Worm (Caenorhabditis elegans): ENCODE data around the gene F45B8.5.
"Not testable (repeated sequence)": the region's sequence is repeated elsewhere in the genome, so short reads cannot be mapped to it uniquely, and the experiment has no call there.

The F45B8.5 gene

DNA sequence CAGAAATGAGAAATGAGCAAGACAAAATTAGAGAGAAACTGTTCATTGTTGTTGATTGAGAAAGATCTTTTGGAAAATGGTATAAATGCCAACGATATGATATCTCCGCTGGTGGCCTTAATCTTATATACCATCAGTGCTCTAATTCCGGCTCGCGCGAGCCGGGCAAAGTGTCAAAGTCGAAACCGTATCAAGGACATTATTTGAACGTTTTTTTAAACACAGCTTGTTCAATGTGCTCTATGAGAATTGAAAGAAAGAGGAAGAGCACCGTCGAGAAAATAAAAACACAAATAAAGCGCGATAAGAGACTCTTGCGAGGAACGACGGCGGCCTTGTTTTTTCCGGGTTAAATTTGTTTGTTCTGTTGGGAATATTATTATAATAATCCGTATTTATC is 4.4 kb upstream of the F45B8.5 start, which contains the start of gene idpp-3:
idpp-3 (minus strand) TSS at position 101 of the 400 bp plus-strand sequence.
- peak; percentile 28 for TF ChIP-seq aha-1 (tag)
- TF ChIP-seq mdt-29 (GFP tag; IDR thresholded peaks at IDR 0.05), result no peak
- TF ChIP-seq nhr-42 (GFP tag; IDR thresholded peaks at IDR 0.05), result no peak
- TF ChIP-seq daf-16 (GFP tag; optimal IDR thresholded peaks at IDR 0.05), result no peak
- no peak for TF ChIP-seq daf-16 (tag; optimal IDR thresholded peaks at IDR 0.05)
- no peak for TF ChIP-seq R02D3.7 (tag; optimal IDR thresholded peaks at IDR 0.05)
- no peak for TF ChIP-seq pha-4 (GFP tag; IDR thresholded peaks at IDR 0.05)
- TF ChIP-seq pha-4 (tag; optimal IDR thresholded peaks at IDR 0.05), result no peak
- no peak for TF ChIP-seq lin-38 (GFP tag; IDR thresholded peaks at IDR 0.05)

DNA sequence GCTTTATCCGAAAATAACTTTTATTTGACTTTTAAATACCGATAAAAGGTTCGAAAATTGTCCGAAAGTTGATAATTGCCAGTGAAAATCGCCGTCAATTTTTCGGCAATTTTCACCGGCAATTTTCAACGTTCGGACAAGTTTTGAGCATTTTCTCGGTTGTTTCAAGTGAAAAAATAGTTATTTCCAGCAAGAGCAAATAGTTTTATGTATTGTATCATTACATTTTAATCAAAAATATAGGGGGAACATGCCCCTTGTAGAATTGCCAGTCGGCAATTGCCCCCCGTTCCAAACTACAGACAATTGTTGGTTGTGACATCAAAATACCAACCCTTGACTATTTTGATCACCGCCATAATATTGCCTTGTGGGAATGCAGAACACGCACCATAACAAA is 3.4 kb upstream of the F45B8.5 start, which contains the start of gene rgs-10:
rgs-10 (plus strand) TSS at position 301 of the 400 bp plus-strand sequence.
- TF ChIP-seq ZK337.2 (GFP tag; IDR thresholded peaks at IDR 0.05) (no peak), hlh-30 (tag; optimal IDR thresholded peaks at IDR 0.05; ENCODE audit: insufficient read depth) (no peak), F37D6.2 (tag; optimal IDR thresholded peaks at IDR 0.05) (no peak), lin-15B (tag; optimal IDR thresholded peaks at IDR 0.05) (no peak), tag-97 (GFP tag; IDR thresholded peaks at IDR 0.05) (no peak), R02D3.7 (tag; optimal IDR thresholded peaks at IDR 0.05) (no peak), unc-62 (GFP tag; optimal IDR thresholded peaks at IDR 0.05 in 1 of 2) (no peak), unc-62 (tag; optimal IDR thresholded peaks at IDR 0.05) (no peak), snpc-4 (tag; optimal IDR thresholded peaks at IDR 0.05) (no peak), ctbp-1 (GFP tag; IDR thresholded peaks at IDR 0.05) (no peak), lin-13 (GFP tag; optimal IDR thresholded peaks at IDR 0.05) (no peak), F10B5.3 (tag; optimal IDR thresholded peaks at IDR 0.05) (no peak)

DNA sequence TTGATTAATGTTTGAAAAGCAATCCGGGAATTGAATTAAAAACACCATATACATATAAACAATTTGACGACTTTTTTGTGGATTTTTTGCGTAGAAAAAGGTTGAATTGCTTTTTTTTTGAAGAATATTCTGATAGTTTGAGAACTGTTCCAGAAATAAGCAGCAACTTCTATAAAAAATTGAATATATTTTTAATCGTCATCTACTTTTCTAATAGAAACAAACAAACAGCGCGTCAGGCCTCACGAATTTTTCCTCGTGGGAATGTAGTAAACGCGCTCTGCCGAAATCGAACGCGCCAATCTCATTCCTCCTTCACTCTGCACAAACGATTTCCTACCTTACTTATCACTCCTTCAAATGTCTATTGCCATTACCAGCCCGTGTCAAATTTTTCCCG is 1.6 kb upstream of the F45B8.5 start, which contains the start of gene rgs-11:
rgs-11 (plus strand) TSS at position 301 of the 400 bp plus-strand sequence.
- TF ChIP-seq T20F7.1 (GFP tag; optimal IDR thresholded peaks at IDR 0.05), result no peak
- no peak for TF ChIP-seq madf-5 (GFP tag; IDR thresholded peaks at IDR 0.05)
- TF ChIP-seq F26F4.8 (GFP tag; conservative IDR thresholded peaks at IDR 0.05), result no peak
- no peak for TF ChIP-seq Y105C5A.15 (GFP tag; IDR thresholded peaks at IDR 0.05)
- TF ChIP-seq dpl-1 (GFP tag; optimal IDR thresholded peaks at IDR 0.05), result no peak
- no peak for TF ChIP-seq lin-1 (GFP tag; IDR thresholded peaks at IDR 0.05)
- no peak for TF ChIP-seq nhr-41 (GFP tag; IDR thresholded peaks at IDR 0.05)
- TF ChIP-seq ama-1 (optimal IDR thresholded peaks at IDR 0.05), result no peak
- TF ChIP-seq nhr-237 (tag; optimal IDR thresholded peaks at IDR 0.05), result no peak
- no peak for TF ChIP-seq lin-29 (GFP tag; IDR thresholded peaks at IDR 0.05)
- no peak for TF ChIP-seq duxl-1 (tag; optimal IDR thresholded peaks at IDR 0.05; ENCODE audit: poor library complexity)
- TF ChIP-seq egl-43 (GFP tag; IDR thresholded peaks at IDR 0.05), result no peak
- no peak for TF ChIP-seq aly-2 (tag; optimal IDR thresholded peaks at IDR 0.05)
- TF ChIP-seq unc-39 (tag; optimal IDR thresholded peaks at IDR 0.05), result no peak
- no peak for TF ChIP-seq ztf-11 (tag; optimal IDR thresholded peaks at IDR 0.05)
- no peak for TF ChIP-seq spr-3 (GFP tag; optimal IDR thresholded peaks at IDR 0.05)
- no peak for TF ChIP-seq ZK546.5 (tag; optimal IDR thresholded peaks at IDR 0.05)
- TF ChIP-seq F49E8.2 (tag; optimal IDR thresholded peaks at IDR 0.05; ENCODE audit: borderline replicate concordance), result no peak
- no peak for TF ChIP-seq aha-1 (tag)
- no peak for TF ChIP-seq zfp-2 (tag; optimal IDR thresholded peaks at IDR 0.05)

DNA sequence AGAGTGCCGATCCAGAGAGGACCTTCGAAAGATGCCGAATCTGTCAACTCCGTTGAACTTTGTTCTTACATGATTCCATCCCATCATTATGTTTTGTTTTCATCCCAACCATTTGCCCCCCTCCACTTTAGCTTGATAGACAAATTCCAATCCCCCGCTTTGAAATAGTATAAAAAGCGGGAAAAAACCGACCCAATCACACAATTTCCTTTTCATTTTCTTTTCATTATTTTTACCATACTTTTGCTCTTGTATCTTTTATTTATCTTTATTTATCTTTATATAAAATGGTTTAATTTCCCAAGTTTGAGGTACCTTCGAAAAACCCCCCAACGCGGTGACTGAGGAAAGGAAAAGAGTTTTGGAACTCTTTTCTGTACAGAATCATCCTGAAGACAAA is 654 bp downstream of the F45B8.5 start, which contains the start of gene F20D1.22:
F20D1.22 (plus strand) TSS at position 301 of the 400 bp plus-strand sequence.
- TF ChIP-seq F10B5.3 (tag; optimal IDR thresholded peaks at IDR 0.05); set-16 (GFP tag; IDR thresholded peaks at IDR 0.05); nhr-77 (tag; optimal IDR thresholded peaks at IDR 0.05): not testable (repeated sequence)

Data from whole organism, L4 larva.